Worm (Caenorhabditis elegans) whole organism, midembryonic: Measurements from ENCODE around the gene F38B6.4.

Experiments
- T22C8.4 ChIP-seq: fragments of 200-800 bp; sonication (Bioruptor generic); IDR thresholded peaks from 2 replicates; pipeline ENCODE4 v1.3.6; 2022; ENCODE audit warnings: missing genetic modification characterization, missing compliant biosample characterization
- flt-1 ChIP-seq: fragments of 200-800 bp; sonication (Bioruptor generic); IDR thresholded peaks from 2 replicates; pipeline ENCODE4 v1.3.6; 2022; ENCODE audit warnings: missing genetic modification characterization, missing compliant biosample characterization
- med-1 ChIP-seq: sonication (generic microtip); optimal IDR thresholded peaks from 2 replicates; lab custom pipeline; 2017; ENCODE audit warnings: missing genetic modification characterization, mild to moderate bottlenecking, missing compliant biosample characterization, antibody characterized with exemption, missing genetic modification reagents; ENCODE audit not compliant: insufficient read depth
- ref-1 ChIP-seq: fragments of 200-800 bp; sonication (Bioruptor generic); conservative IDR thresholded peaks from 2 replicates; pipeline ENCODE4 v1.3.6; 2022; ENCODE audit warnings: missing genetic modification reagents, missing genetic modification characterization, missing compliant biosample characterization
- tab-1 ChIP-seq: fragments of 200-800 bp; sonication (Bioruptor generic); IDR thresholded peaks from 2 replicates; pipeline ENCODE4 v1.3.6; 2022; ENCODE audit warnings: missing genetic modification characterization, missing compliant biosample characterization
- ztf-23 ChIP-seq: fragments of 200-800 bp; sonication (Bioruptor generic); IDR thresholded peaks from 2 replicates; pipeline ENCODE4 v1.3.6; 2022; ENCODE audit warnings: missing genetic modification reagents, missing genetic modification characterization, missing compliant biosample characterization
- ztf-29 ChIP-seq: fragments of 200-800 bp; sonication (Bioruptor generic); IDR thresholded peaks from 2 replicates; pipeline ENCODE4 v1.3.6; 2022; ENCODE audit warnings: missing genetic modification reagents, missing genetic modification characterization, missing compliant biosample characterization

DNA sequence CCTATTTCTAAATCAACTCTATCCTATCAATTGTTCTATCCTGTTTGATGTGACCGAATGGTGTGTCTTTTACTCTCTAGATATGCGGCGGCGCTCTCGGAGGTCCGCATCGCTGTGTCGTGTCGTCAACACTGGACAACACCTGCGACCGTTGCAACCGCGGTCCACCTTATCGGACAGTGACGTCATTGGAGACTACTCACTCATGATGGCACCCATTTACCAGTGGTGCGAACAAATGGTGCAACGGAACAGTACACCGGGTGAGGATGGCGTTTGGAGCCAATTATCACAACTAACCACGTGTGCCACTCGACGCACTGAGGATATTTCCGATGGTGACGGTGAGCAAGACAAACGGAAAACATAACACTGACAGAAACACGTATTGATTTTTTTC, 49.4 kb upstream of the F38B6.4 start:
- TF ChIP-seq med-1 (GFP tag; lab: Kevin White, UChicago), result no peak
- no peak for TF ChIP-seq T22C8.4 (GFP tag; lab: Robert Waterston, UW)
- no peak for TF ChIP-seq ztf-29 (GFP tag; lab: Robert Waterston, UW)
- no peak for TF ChIP-seq flt-1
- TF ChIP-seq ref-1, result no peak
- no peak for TF ChIP-seq tab-1 (GFP tag; lab: Robert Waterston, UW)
- TF ChIP-seq ztf-23, result no peak
